Fruit fly (Drosophila melanogaster) whole organism, adult: ENCODE results near the gene gammaTub23C.
A peak's percentile ranks its signal among the peaks of the same experiment; 100 is the strongest.

Source experiments
- CG11617 ChIP-seq: fragments of 200-800 bp; sonication (Bioruptor generic); optimal IDR thresholded peaks from 2 replicates; lab custom pipeline; 2017; ENCODE audit warnings: mild to moderate bottlenecking, missing biosample characterization, missing genetic modification reagents, missing genetic modification characterization
- CG12768 ChIP-seq: fragments of 200-800 bp; sonication (Bioruptor generic); optimal IDR thresholded peaks from 2 replicates; lab custom pipeline; 2017; ENCODE audit warnings: missing biosample characterization, missing genetic modification characterization, mild to moderate bottlenecking, moderate library complexity, missing genetic modification reagents
- CG14711 ChIP-seq: fragments of 200-800 bp; sonication (Bioruptor generic); optimal IDR thresholded peaks from 2 replicates; lab custom pipeline; 2018; ENCODE audit warnings: missing biosample characterization, mild to moderate bottlenecking, missing genetic modification characterization, moderate library complexity
- CG1620 ChIP-seq: fragments of 200-800 bp; sonication (Bioruptor generic); optimal IDR thresholded peaks from 2 replicates; lab custom pipeline; 2016; ENCODE audit warnings: missing biosample characterization, missing genetic modification characterization
- CG33017 ChIP-seq: fragments of 200-800 bp; sonication (Bioruptor generic); optimal IDR thresholded peaks from 2 replicates; lab custom pipeline; 2018; ENCODE audit warnings: missing biosample characterization, mild to moderate bottlenecking, missing genetic modification characterization, moderate library complexity
- CG5204 ChIP-seq: fragments of 200-800 bp; sonication (Bioruptor generic); optimal IDR thresholded peaks from 2 replicates; lab custom pipeline; 2016; ENCODE audit warnings: missing biosample characterization, missing genetic modification characterization
- CG7045 ChIP-seq: fragments of 200-800 bp; sonication (Bioruptor generic); optimal IDR thresholded peaks from 2 replicates; lab custom pipeline; 2017; ENCODE audit warnings: missing biosample characterization, mild to moderate bottlenecking, missing genetic modification characterization
- CG7101 ChIP-seq: fragments of 200-800 bp; sonication (Bioruptor generic); optimal IDR thresholded peaks from 2 replicates; lab custom pipeline; 2018; ENCODE audit warnings: missing biosample characterization, mild to moderate bottlenecking, missing genetic modification characterization, moderate library complexity
- Clk ChIP-seq: fragments of 200-800 bp; sonication (Bioruptor generic); optimal IDR thresholded peaks from 2 replicates; lab custom pipeline; 2017; ENCODE audit warnings: missing biosample characterization, missing genetic modification characterization
- Crg-1 ChIP-seq: fragments of 200-800 bp; sonication (Bioruptor generic); optimal IDR thresholded peaks from 2 replicates; lab custom pipeline; 2016; ENCODE audit warnings: missing biosample characterization, missing genetic modification characterization
- Hr96 ChIP-seq: fragments of 200-800 bp; sonication (Bioruptor generic); optimal IDR thresholded peaks from 2 replicates; lab custom pipeline; 2016; ENCODE audit warnings: missing biosample characterization, missing genetic modification characterization
- Mnt ChIP-seq: fragments of 200-800 bp; sonication (Bioruptor generic); optimal IDR thresholded peaks from 2 replicates; lab custom pipeline; 2016; ENCODE audit warnings: missing biosample characterization, mild to moderate bottlenecking, missing genetic modification characterization
- bab1 ChIP-seq: fragments of 200-800 bp; sonication (Bioruptor generic); optimal IDR thresholded peaks from 3 replicates; lab custom pipeline; 2019; ENCODE audit warnings: missing biosample characterization, mild to moderate bottlenecking, missing genetic modification characterization, moderate library complexity
- cic ChIP-seq: fragments of 200-800 bp; sonication (Bioruptor generic); optimal IDR thresholded peaks from 2 replicates; lab custom pipeline; 2017; ENCODE audit warnings: missing biosample characterization, mild to moderate bottlenecking, missing genetic modification characterization, moderate library complexity
- cnc ChIP-seq, 2 experiments: fragments of >200 bp; optimal IDR thresholded peaks; 2 replicates each; lab custom pipeline; 2017
- kay ChIP-seq: fragments of 200-800 bp; sonication (Bioruptor generic); peaks from one replicate; lab custom pipeline; 2016; ENCODE audit warnings: missing biosample characterization, missing genetic modification characterization, borderline replicate concordance
- ovo ChIP-seq: fragments of 200-800 bp; sonication (Bioruptor generic); optimal IDR thresholded peaks from 2 replicates; lab custom pipeline; 2016; ENCODE audit warnings: missing biosample characterization, missing genetic modification characterization
- pad ChIP-seq: fragments of 200-800 bp; sonication (Bioruptor generic); optimal IDR thresholded peaks from 3 replicates; lab custom pipeline; 2017; ENCODE audit warnings: missing biosample characterization, missing genetic modification characterization, mild to moderate bottlenecking, moderate library complexity, missing genetic modification reagents
- tj ChIP-seq: fragments of 200-800 bp; sonication (Bioruptor generic); optimal IDR thresholded peaks from 3 replicates; lab custom pipeline; 2017; ENCODE audit warnings: missing biosample characterization, mild to moderate bottlenecking, missing genetic modification characterization, moderate library complexity
- toe ChIP-seq: fragments of 200-800 bp; sonication (Bioruptor generic); optimal IDR thresholded peaks from 2 replicates; lab custom pipeline; 2016; ENCODE audit warnings: missing biosample characterization, missing genetic modification characterization

The gammaTub23C gene

DNA sequence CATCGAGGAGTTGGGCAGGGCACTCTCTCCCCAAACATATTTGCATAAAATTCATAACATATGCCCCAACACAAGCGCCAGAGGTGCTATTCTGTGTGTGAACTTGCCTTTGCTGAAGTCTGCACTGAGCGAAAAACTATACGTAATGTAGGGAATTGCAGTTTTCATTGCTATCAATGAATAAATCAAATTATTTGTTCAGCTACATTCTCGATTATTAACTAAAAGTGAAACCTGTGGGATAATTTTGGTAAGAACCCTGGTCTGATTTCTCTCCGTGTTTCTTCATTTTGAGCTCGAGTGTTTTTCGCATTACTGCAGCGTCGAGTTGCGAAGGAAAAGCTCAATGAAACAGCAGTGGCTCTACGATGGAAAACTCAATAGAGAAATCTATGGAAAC is 30.1 kb upstream of the gammaTub23C start:
- TF ChIP-seq kay (no peak), pad (GFP tag; lab: Kevin White, UChicago) (no peak), Hr96 (GFP tag; lab: Kevin White, UChicago) (no peak), cnc (optimal IDR thresholded peaks at IDR 0.05; lab: Kevin White, UChicago) (no peak), cic (no peak), Crg-1 (GFP tag; lab: Kevin White, UChicago) (no peak), CG5204 (GFP tag; lab: Kevin White, UChicago) (no peak), tj (GFP tag; lab: Kevin White, UChicago) (no peak), toe (GFP tag; lab: Kevin White, UChicago) (no peak), ovo (GFP tag; lab: Kevin White, UChicago) (no peak), CG11617 (GFP tag; lab: Kevin White, UChicago) (no peak), CG12768 (GFP tag; lab: Kevin White, UChicago) (no peak)

DNA sequence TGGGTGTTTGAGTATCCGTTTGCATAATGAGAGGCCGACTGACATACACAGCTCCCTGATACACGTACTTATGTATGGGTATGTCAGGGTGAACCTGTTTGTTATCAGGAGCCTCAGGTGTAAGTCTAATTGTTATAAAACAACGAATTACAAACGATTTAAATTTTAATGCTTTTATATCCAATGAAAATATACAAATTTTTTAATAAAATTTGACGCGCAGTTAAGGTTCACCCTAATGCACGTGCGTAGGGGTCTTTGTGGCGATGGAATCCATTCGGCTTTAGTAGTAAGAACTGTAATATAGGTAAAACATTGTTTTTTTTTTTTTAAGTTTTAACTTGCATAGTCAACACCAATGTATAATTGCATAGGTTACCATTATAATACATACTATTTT is 28.2 kb upstream of the gammaTub23C start:
- TF ChIP-seq CG14711 (tag; lab: Kevin White, UChicago) (peak; percentile 42), CG7045 (GFP tag; lab: Kevin White, UChicago) (peak; percentile 20), kay (no peak), CG33017 (tag; lab: Kevin White, UChicago) (peak; percentile 61), CG7101 (peak; percentile 25)

DNA sequence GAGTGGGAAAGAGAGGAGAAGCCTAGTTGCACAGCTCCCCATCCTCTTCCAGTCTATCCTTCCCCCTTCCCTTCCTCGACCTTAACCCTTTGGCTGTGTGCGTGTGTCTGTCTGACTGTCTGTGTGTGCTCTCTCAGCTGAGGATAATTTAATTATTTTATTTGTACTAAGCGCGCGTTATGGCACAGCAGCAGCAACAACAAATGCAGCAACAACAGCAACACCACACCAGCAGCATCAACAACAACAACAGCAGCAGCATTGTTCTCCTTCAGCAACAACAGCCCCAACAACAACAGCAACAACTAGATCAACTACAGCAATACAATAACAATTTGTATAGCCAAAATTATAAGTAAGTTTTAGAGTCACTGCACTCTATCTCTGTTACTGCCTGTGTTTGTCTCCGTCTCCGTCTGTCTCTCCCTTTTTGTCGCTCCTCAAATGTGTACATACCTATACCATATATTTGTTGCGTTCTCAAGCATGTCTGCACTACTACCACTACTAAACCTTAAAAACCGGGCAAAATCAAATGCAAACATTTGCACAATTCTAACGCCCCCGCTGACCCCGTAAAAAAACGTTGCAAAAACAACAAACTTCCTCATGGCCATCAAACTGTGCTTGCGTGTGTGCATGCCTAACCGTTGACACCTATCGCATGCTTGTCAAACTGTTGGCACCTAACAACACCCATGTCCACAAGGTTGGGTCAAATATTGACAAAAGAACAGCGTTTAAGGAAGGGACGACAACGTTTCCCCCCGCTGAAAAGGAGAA is 27.1 kb upstream of the gammaTub23C start:
- TF ChIP-seq Clk (GFP tag; lab: Kevin White, UChicago) (no peak), tj (GFP tag; lab: Kevin White, UChicago) (no peak), CG11617 (GFP tag; lab: Kevin White, UChicago) (no peak), Crg-1 (GFP tag; lab: Kevin White, UChicago) (no peak), Hr96 (GFP tag; lab: Kevin White, UChicago) (no peak), Mnt (GFP tag; lab: Kevin White, UChicago) (no peak), cic (no peak), kay (no peak), ovo (GFP tag; lab: Kevin White, UChicago) (no peak), bab1 (GFP tag; lab: Kevin White, UChicago) (no peak), CG12768 (GFP tag; lab: Kevin White, UChicago) (no peak), CG7045 (GFP tag; lab: Kevin White, UChicago) (no peak), pad (GFP tag; lab: Kevin White, UChicago) (no peak), CG5204 (GFP tag; lab: Kevin White, UChicago) (no peak), CG1620 (GFP tag; lab: Kevin White, UChicago) (no peak), CG33017 (tag; lab: Kevin White, UChicago) (no peak)

DNA sequence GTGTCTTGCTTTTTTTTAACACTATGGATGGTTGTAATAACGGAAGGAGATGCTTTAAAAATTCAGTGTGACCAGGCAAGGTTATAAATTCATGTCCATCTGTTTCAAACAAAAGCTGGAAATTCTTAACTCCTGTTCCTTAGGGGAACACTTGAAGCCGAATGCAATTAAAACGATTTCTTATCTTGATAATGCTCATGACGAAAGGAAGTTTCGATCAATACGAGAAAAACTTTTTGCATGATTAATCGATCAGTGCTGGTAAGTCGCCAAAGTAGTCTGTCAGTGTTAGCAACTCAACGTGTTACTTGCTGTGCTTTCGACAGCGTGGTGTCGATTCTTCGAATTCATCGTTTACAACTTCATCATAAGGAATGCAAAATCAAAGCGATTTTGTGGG is 18.2 kb upstream of the gammaTub23C start, which contains the start of gene Rbp9:
Gene Rbp9, plus strand, starts transcription at position 291 of the 400 bp plus-strand sequence.
- no peak for TF ChIP-seq CG14711 (tag; lab: Kevin White, UChicago)
- no peak for TF ChIP-seq CG1620 (GFP tag; lab: Kevin White, UChicago)
- TF ChIP-seq CG12768 (GFP tag; lab: Kevin White, UChicago): no peak
- no peak for TF ChIP-seq ovo (GFP tag; lab: Kevin White, UChicago)
- no peak for TF ChIP-seq toe (GFP tag; lab: Kevin White, UChicago)
- no peak for TF ChIP-seq Mnt (GFP tag; lab: Kevin White, UChicago)
- TF ChIP-seq Hr96 (GFP tag; lab: Kevin White, UChicago): no peak
- TF ChIP-seq bab1 (GFP tag; lab: Kevin White, UChicago): no peak
- no peak for TF ChIP-seq tj (GFP tag; lab: Kevin White, UChicago)
- no peak for TF ChIP-seq kay
- TF ChIP-seq Clk (GFP tag; lab: Kevin White, UChicago): no peak
- TF ChIP-seq CG11617 (GFP tag; lab: Kevin White, UChicago): no peak
- TF ChIP-seq pad (GFP tag; lab: Kevin White, UChicago): no peak
- no peak for TF ChIP-seq CG7045 (GFP tag; lab: Kevin White, UChicago)
- TF ChIP-seq cnc (optimal IDR thresholded peaks at IDR 0.05; lab: Kevin White, UChicago): no peak
- no peak for TF ChIP-seq CG33017 (tag; lab: Kevin White, UChicago)
- TF ChIP-seq Crg-1 (GFP tag; lab: Kevin White, UChicago): no peak
- no peak for TF ChIP-seq CG7101
- no peak for TF ChIP-seq CG5204 (GFP tag; lab: Kevin White, UChicago)
- TF ChIP-seq cic: no peak

DNA sequence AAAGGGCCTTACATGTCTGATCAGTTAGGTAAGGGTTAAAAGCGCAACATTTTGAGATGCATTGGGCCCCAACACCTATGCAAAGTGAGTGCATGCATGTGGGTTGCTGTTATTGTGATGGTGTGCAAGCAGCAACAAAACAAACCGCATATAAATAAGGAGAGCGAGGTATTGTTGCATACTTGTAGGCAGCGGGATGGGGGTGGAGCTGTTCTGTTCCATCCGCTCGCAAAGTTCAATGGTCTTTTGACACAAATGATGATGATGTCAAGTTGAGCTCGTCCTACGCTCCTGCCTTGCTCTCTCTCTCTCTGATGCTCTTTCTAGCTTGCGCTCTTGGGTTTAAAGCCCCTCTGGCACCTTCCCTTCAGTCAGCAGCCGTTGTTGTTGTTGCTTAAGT is 17.0 kb upstream of the gammaTub23C start:
- TF ChIP-seq CG7101 (no peak), cnc (optimal IDR thresholded peaks at IDR 0.05; lab: Kevin White, UChicago) (no peak), CG7045 (GFP tag; lab: Kevin White, UChicago) (no peak), CG33017 (tag; lab: Kevin White, UChicago) (no peak), CG14711 (tag; lab: Kevin White, UChicago) (no peak), tj (GFP tag; lab: Kevin White, UChicago) (no peak), kay (no peak), ovo (GFP tag; lab: Kevin White, UChicago) (no peak), Clk (GFP tag; lab: Kevin White, UChicago) (no peak), cic (no peak), Mnt (GFP tag; lab: Kevin White, UChicago) (no peak), CG1620 (GFP tag; lab: Kevin White, UChicago) (no peak), CG12768 (GFP tag; lab: Kevin White, UChicago) (no peak), toe (GFP tag; lab: Kevin White, UChicago) (no peak), pad (GFP tag; lab: Kevin White, UChicago) (no peak)
